Fruit fly (Drosophila melanogaster) whole organism, embryonic: ENCODE measurements around the gene VhaPPA1-2.

Experiments
- Abd-B ChIP-seq: fragments of 200-800 bp; sonication (Bioruptor generic); optimal IDR thresholded peaks from 2 replicates; lab custom pipeline; 2018; ENCODE audit warnings: missing biosample characterization, mild to moderate bottlenecking, missing genetic modification characterization, moderate library complexity
- CG10979 ChIP-seq: fragments of 200-800 bp; sonication (Bioruptor generic); optimal IDR thresholded peaks from 2 replicates; lab custom pipeline; 2018; ENCODE audit warnings: missing biosample characterization, mild to moderate bottlenecking, missing genetic modification characterization, moderate library complexity
- CG12659 ChIP-seq: fragments of 200-800 bp; sonication (Bioruptor generic); optimal IDR thresholded peaks from 3 replicates; lab custom pipeline; 2017; ENCODE audit warnings: mild to moderate bottlenecking, missing biosample characterization, missing genetic modification reagents, missing genetic modification characterization
- CG14965 ChIP-seq: fragments of 200-800 bp; sonication (Bioruptor generic); optimal IDR thresholded peaks from 2 replicates; lab custom pipeline; 2016; ENCODE audit warnings: missing biosample characterization, missing genetic modification characterization, borderline replicate concordance
- CG17568 ChIP-seq: fragments of 200-800 bp; sonication (Bioruptor generic); optimal IDR thresholded peaks from 2 replicates; lab custom pipeline; 2018; ENCODE audit warnings: missing biosample characterization, mild to moderate bottlenecking, missing genetic modification characterization, moderate library complexity
- CG18011 ChIP-seq: fragments of 200-800 bp; sonication (Bioruptor generic); optimal IDR thresholded peaks from 2 replicates; lab custom pipeline; 2017; ENCODE audit warnings: missing biosample characterization, missing genetic modification characterization, mild to moderate bottlenecking, moderate library complexity, missing genotype
- CG18476 ChIP-seq: fragments of 200-800 bp; sonication (Bioruptor generic); optimal IDR thresholded peaks from 2 replicates; lab custom pipeline; 2016; ENCODE audit warnings: missing biosample characterization, mild to moderate bottlenecking, missing genetic modification characterization
- CG2889 ChIP-seq: fragments of 200-800 bp; sonication (Bioruptor generic); IDR thresholded peaks from 3 replicates; pipeline ENCODE4 v1.3.6; 2022; ENCODE audit warnings: missing biosample characterization, missing genetic modification characterization
- CG7271 ChIP-seq: fragments of 200-800 bp; sonication (Bioruptor generic); optimal IDR thresholded peaks from 2 replicates; lab custom pipeline; 2018; ENCODE audit warnings: missing biosample characterization, mild to moderate bottlenecking, missing genetic modification characterization, moderate library complexity
- CG7786 ChIP-seq: fragments of 200-800 bp; sonication (Bioruptor generic); optimal IDR thresholded peaks from 2 replicates; lab custom pipeline; 2016; ENCODE audit warnings: missing biosample characterization, missing genetic modification characterization
- CkIIα-i1 ChIP-seq: fragments of 200-800 bp; sonication (Bioruptor generic); IDR thresholded peaks from 2 replicates; pipeline ENCODE4 v1.3.6; 2022; ENCODE audit warnings: missing biosample characterization, missing genetic modification characterization
- D19B ChIP-seq: fragments of 200-800 bp; sonication (Bioruptor generic); optimal IDR thresholded peaks from 2 replicates; lab custom pipeline; 2017; ENCODE audit warnings: missing biosample characterization, mild to moderate bottlenecking, missing genetic modification characterization
- Dek ChIP-seq: fragments of 200-800 bp; sonication (Bioruptor generic); optimal IDR thresholded peaks from 3 replicates; lab custom pipeline; 2019; ENCODE audit warnings: missing biosample characterization, mild to moderate bottlenecking, missing genetic modification characterization, moderate library complexity
- Doc2 ChIP-seq: fragments of 200-800 bp; sonication (Bioruptor generic); IDR thresholded peaks from 2 replicates; pipeline ENCODE4 v1.3.6; 2022; ENCODE audit warnings: missing biosample characterization, missing genetic modification characterization
- E2f1 ChIP-seq: fragments of 200-800 bp; sonication (Bioruptor generic); IDR thresholded peaks from 2 replicates; pipeline ENCODE4 v1.3.6; 2022; ENCODE audit warnings: missing biosample characterization, missing genetic modification characterization
- H15 ChIP-seq: fragments of 200-800 bp; sonication (Bioruptor generic); IDR thresholded peaks from 3 replicates; pipeline ENCODE4 v1.3.6; 2022; ENCODE audit warnings: missing biosample characterization, missing genetic modification characterization
- Hey ChIP-seq: fragments of 200-800 bp; sonication (Bioruptor generic); optimal IDR thresholded peaks from 3 replicates; lab custom pipeline; 2018; ENCODE audit warnings: missing biosample characterization, mild to moderate bottlenecking, missing genetic modification characterization
- Hr3 ChIP-seq: fragments of 200-800 bp; sonication (Bioruptor generic); optimal IDR thresholded peaks from 3 replicates; lab custom pipeline; 2016; ENCODE audit warnings: missing biosample characterization, missing genetic modification characterization
- Hr78 ChIP-seq, 2 experiments: fragments of 200-800 bp in 1 of 2; fragments of >200 bp in 1 of 2; sonication (Bioruptor generic) in 1 of 2; optimal IDR thresholded peaks; 2 replicates each; lab custom pipeline; 2017 to 2019; ENCODE audit warnings: missing biosample characterization in 2 of 2, missing genetic modification characterization in 2 of 2, mild to moderate bottlenecking in 1 of 2, moderate library complexity in 1 of 2
- Jarid2 ChIP-seq: fragments of 200-800 bp; sonication (Bioruptor generic); optimal IDR thresholded peaks from 3 replicates; lab custom pipeline; 2017; ENCODE audit warnings: mild to moderate bottlenecking, missing biosample characterization, missing genetic modification reagents, missing genetic modification characterization
- Lpt ChIP-seq: fragments of >200 bp; optimal IDR thresholded peaks from 2 replicates; lab custom pipeline; 2018; ENCODE audit warnings: missing biosample characterization, missing genetic modification characterization
- Nf-YA ChIP-seq: fragments of 200-800 bp; sonication (Bioruptor generic); IDR thresholded peaks from 2 replicates; pipeline ENCODE4 v1.3.6; 2022; ENCODE audit warnings: missing biosample characterization, missing genetic modification characterization
- Oli ChIP-seq: fragments of 200-800 bp; sonication (Bioruptor generic); optimal IDR thresholded peaks from 2 replicates; lab custom pipeline; 2018; ENCODE audit warnings: missing biosample characterization, mild to moderate bottlenecking, missing genetic modification characterization, moderate library complexity
- Ptx1 ChIP-seq: fragments of 200-800 bp; sonication (Bioruptor generic); IDR thresholded peaks from 2 replicates; pipeline ENCODE4 v1.3.6; 2022; ENCODE audit warnings: missing biosample characterization, missing genetic modification characterization
- Rx ChIP-seq: fragments of 200-800 bp; sonication (Bioruptor generic); IDR thresholded peaks from 2 replicates; pipeline ENCODE4 v1.3.6; 2022; ENCODE audit warnings: missing biosample characterization, missing genetic modification characterization
- Spps ChIP-seq: fragments of 200-800 bp; sonication (Bioruptor generic); optimal IDR thresholded peaks from 2 replicates; lab custom pipeline; 2018; ENCODE audit warnings: missing biosample characterization, mild to moderate bottlenecking, missing genetic modification characterization
- Stat92E ChIP-seq, 3 experiments: fragments of >200 bp in 2 of 3; fragments of 200-800 bp in 1 of 3; sonication (Bioruptor generic) in 1 of 3; optimal IDR thresholded peaks; 2 replicates each; lab custom pipeline; 2017 to 2019; ENCODE audit warnings: missing biosample characterization in 3 of 3, missing genetic modification characterization in 3 of 3, mild to moderate bottlenecking in 1 of 3, moderate library complexity in 1 of 3
- ash1 ChIP-seq: fragments of 200-800 bp; sonication (Bioruptor generic); optimal IDR thresholded peaks from 2 replicates; lab custom pipeline; 2018; ENCODE audit warnings: missing biosample characterization, mild to moderate bottlenecking, missing genetic modification characterization
- az2 ChIP-seq: fragments of 200-800 bp; sonication (Bioruptor generic); optimal IDR thresholded peaks from 3 replicates; lab custom pipeline; 2016; ENCODE audit warnings: missing biosample characterization, missing genetic modification characterization
- cas ChIP-seq: fragments of 200-800 bp; sonication (Bioruptor generic); IDR thresholded peaks from 2 replicates; pipeline ENCODE4 v1.3.6; 2022; ENCODE audit warnings: missing biosample characterization, missing genetic modification characterization
- ci ChIP-seq: fragments of 200-800 bp; sonication (Bioruptor generic); IDR thresholded peaks from 3 replicates; pipeline ENCODE4 v1.3.6; 2022; ENCODE audit warnings: missing biosample characterization, missing genetic modification characterization
- corto ChIP-seq: fragments of 200-800 bp; sonication (Bioruptor generic); optimal IDR thresholded peaks from 2 replicates; lab custom pipeline; 2016; ENCODE audit warnings: missing biosample characterization, mild to moderate bottlenecking, missing genetic modification characterization, moderate library complexity
- fd3F ChIP-seq: fragments of 200-800 bp; sonication (Bioruptor generic); optimal IDR thresholded peaks from 2 replicates; lab custom pipeline; 2018; ENCODE audit warnings: missing biosample characterization, mild to moderate bottlenecking, missing genetic modification characterization, moderate library complexity
- grau ChIP-seq: fragments of 200-800 bp; optimal IDR thresholded peaks from 3 replicates; lab custom pipeline; 2019; ENCODE audit warnings: missing biosample characterization, mild to moderate bottlenecking, missing genetic modification characterization, moderate library complexity
- grn ChIP-seq: fragments of 200-800 bp; sonication (Bioruptor generic); optimal IDR thresholded peaks from 3 replicates; lab custom pipeline; 2017; ENCODE audit warnings: missing biosample characterization, missing genetic modification characterization
- gro ChIP-seq: fragments of 200-800 bp; sonication (Bioruptor generic); optimal IDR thresholded peaks from 2 replicates; lab custom pipeline; 2016; ENCODE audit warnings: missing biosample characterization, missing genetic modification characterization
- ham ChIP-seq: fragments of 200-800 bp; sonication (Bioruptor generic); IDR thresholded peaks from 2 replicates; pipeline ENCODE4 v1.3.6; 2022; ENCODE audit warnings: missing biosample characterization, missing genetic modification characterization
- hb ChIP-seq: fragments of 200-800 bp; sonication (Bioruptor generic); IDR thresholded peaks from 3 replicates; pipeline ENCODE4 v1.3.6; 2022; ENCODE audit warnings: missing biosample characterization, missing genetic modification characterization; ENCODE audit not compliant: partially characterized antibody
- her ChIP-seq: fragments of 200-800 bp; sonication (Bioruptor generic); optimal IDR thresholded peaks from 2 replicates; lab custom pipeline; 2016; ENCODE audit warnings: missing biosample characterization, missing genetic modification characterization
- ind ChIP-seq: fragments of 200-800 bp; sonication (Bioruptor generic); optimal IDR thresholded peaks from 3 replicates; lab custom pipeline; 2016; ENCODE audit warnings: missing biosample characterization, missing genetic modification characterization
- nau ChIP-seq: fragments of 200-800 bp; sonication (Bioruptor generic); optimal IDR thresholded peaks from 3 replicates; lab custom pipeline; 2017; ENCODE audit warnings: missing biosample characterization, mild to moderate bottlenecking, missing genetic modification characterization, missing genetic modification reagents
- p53 ChIP-seq: fragments of 200-800 bp; sonication (Bioruptor generic); optimal IDR thresholded peaks from 2 replicates; lab custom pipeline; 2016; ENCODE audit warnings: missing biosample characterization, missing genetic modification characterization
- pan ChIP-seq, 4 experiments: fragments of >200 bp in 3 of 4; fragments of 200-800 bp in 1 of 4; sonication (Bioruptor generic) in 1 of 4; optimal IDR thresholded peaks in 3 of 4; IDR thresholded peaks in 1 of 4; 2 replicates each; pipeline versions ENCODE4 v1.3.6 to Lab custom; 2017 to 2022; ENCODE audit warnings: missing biosample characterization in 2 of 4, missing genetic modification characterization in 2 of 4, mixed read lengths in 1 of 4
- pb ChIP-seq: fragments of 200-800 bp; sonication (Bioruptor generic); optimal IDR thresholded peaks from 3 replicates; lab custom pipeline; 2016; ENCODE audit warnings: missing biosample characterization, missing genetic modification characterization
- peb ChIP-seq: fragments of 200-800 bp; sonication (Bioruptor generic); IDR thresholded peaks from 2 replicates; pipeline ENCODE4 v1.3.6; 2022; ENCODE audit warnings: missing biosample characterization, missing genetic modification characterization
- rib ChIP-seq: fragments of 200-800 bp; sonication (Bioruptor generic); IDR thresholded peaks from 2 replicates; pipeline ENCODE4 v1.3.6; 2022; ENCODE audit warnings: missing biosample characterization, missing genetic modification characterization
- scrt ChIP-seq: fragments of 200-800 bp; sonication (Bioruptor generic); optimal IDR thresholded peaks from 2 replicates; lab custom pipeline; 2018; ENCODE audit warnings: missing biosample characterization, mild to moderate bottlenecking, missing genetic modification characterization, moderate library complexity
- slou ChIP-seq: fragments of 200-800 bp; sonication (Bioruptor generic); optimal IDR thresholded peaks from 3 replicates; lab custom pipeline; 2016; ENCODE audit warnings: missing biosample characterization, missing genetic modification characterization
- toy ChIP-seq: fragments of 200-800 bp; sonication (Bioruptor generic); IDR thresholded peaks from 2 replicates; pipeline ENCODE4 v1.3.6; 2022; ENCODE audit warnings: missing biosample characterization, missing genetic modification characterization
- wek ChIP-seq: fragments of 200-800 bp; sonication (Bioruptor generic); optimal IDR thresholded peaks from 3 replicates; lab custom pipeline; 2018; ENCODE audit warnings: missing biosample characterization, mild to moderate bottlenecking, missing genetic modification characterization, moderate library complexity

VhaPPA1-2 gene

DNA sequence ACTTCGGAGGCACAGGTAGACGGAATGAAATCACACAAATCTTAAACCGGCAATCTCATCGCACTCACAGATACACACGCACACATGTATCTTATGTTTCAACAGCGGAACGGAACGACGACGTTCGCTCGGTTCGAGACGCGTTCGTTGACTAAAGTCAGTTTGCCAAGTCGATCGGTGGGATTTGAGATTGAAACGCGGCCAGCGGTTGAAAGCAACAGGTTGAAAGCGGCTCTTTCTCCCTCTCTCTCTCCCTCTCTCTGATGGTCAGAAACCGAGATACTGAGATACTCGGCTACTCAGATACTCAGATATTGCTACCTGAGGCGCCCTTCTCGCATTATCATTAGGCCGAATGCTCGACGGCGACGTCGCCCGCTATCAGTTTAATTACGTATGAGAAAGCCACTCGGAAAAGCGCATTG, 46.3 kb downstream of the VhaPPA1-2 start (continued):
- TF ChIP-seq Nf-YA (GFP tag; lab: Robert Waterston, UW) (no peak), Stat92E (GFP tag; optimal IDR thresholded peaks at IDR 0.05; lab: Kevin White, UChicago) (peak in 1 of 3 experiments; percentile 63), CG2889 (no peak), p53 (GFP tag; lab: Kevin White, UChicago) (no peak), corto (GFP tag; lab: Kevin White, UChicago) (no peak), ci (peak; percentile 89), Oli (tag; lab: Kevin White, UChicago) (no peak), Hey (tag; lab: Kevin White, UChicago) (peak; percentile 38), CG12659 (GFP tag; lab: Kevin White, UChicago) (peak; percentile 44), D19B (no peak), peb (GFP tag; lab: Robert Waterston, UW) (no peak), rib (0 out of 2 replicates have a peak, but pooled peaks have one; percentile 48), Doc2 (no peak), slou (no peak), CG14965 (GFP tag; lab: Kevin White, UChicago) (no peak), Hr78 (GFP tag; optimal IDR thresholded peaks at IDR 0.05; lab: Kevin White, UChicago) (no peak), Jarid2 (peak; percentile 96), az2 (GFP tag; lab: Kevin White, UChicago) (no peak), H15 (GFP tag; lab: Robert Waterston, UW) (no peak), her (GFP tag; lab: Kevin White, UChicago) (peak; percentile 64), hb (GFP tag; lab: Robert Waterston, UW) (no peak), grn (GFP tag; lab: Kevin White, UChicago) (peak; percentile 99), CG10979 (peak; percentile 30), Dek (no peak), CG18476 (GFP tag; lab: Kevin White, UChicago) (no peak), CG7271 (tag; lab: Kevin White, UChicago) (no peak), CkIIα-i1 (no peak), ind (GFP tag; lab: Kevin White, UChicago) (no peak), ham (GFP tag; lab: Robert Waterston, UW) (no peak), gro (GFP tag; lab: Kevin White, UChicago) (no peak), CG7786 (GFP tag; lab: Kevin White, UChicago) (no peak), pb (peak; percentile 41), E2f1 (GFP tag; lab: Robert Waterston, UW) (no peak), fd3F (no peak), nau (GFP tag; lab: Kevin White, UChicago) (peak; percentile 24), grau (tag; lab: Kevin White, UChicago) (peak; percentile 26), cas (GFP tag; lab: Robert Waterston, UW) (peak; percentile 71; the same call in 1 of the 2 replicates), wek (GFP tag; lab: Kevin White, UChicago) (peak; percentile 59), Hr3 (GFP tag; lab: Kevin White, UChicago) (no peak), ash1 (no peak), CG18011 (peak; percentile 9), Lpt (GFP tag; lab: Kevin White, UChicago) (no peak), Rx (GFP tag; lab: Robert Waterston, UW) (no peak), Ptx1 (no peak), scrt (peak; percentile 69), CG17568 (GFP tag; lab: Kevin White, UChicago) (peak; percentile 63), Spps (peak; percentile 10), Abd-B (no peak), toy (GFP tag; lab: Robert Waterston, UW) (no peak), pan (optimal IDR thresholded peaks at IDR 0.05; lab: Kevin White, UChicago) (no peak), pan (GFP tag; optimal IDR thresholded peaks at IDR 0.05 in 1 of 2, IDR thresholded peaks at IDR 0.05 in 1 of 2) (no peak)
